Worm (Caenorhabditis elegans) whole organism, early embryonic: ENCODE results near the gene T16G12.3.
"Not testable (repeated sequence)": the region's sequence is repeated elsewhere in the genome, so short reads cannot be mapped to it uniquely, and the experiment has no call there.

ENCODE experiments used
- B0310.2 ChIP-seq: sonication (generic microtip); optimal IDR thresholded peaks from 2 replicates; lab custom pipeline; 2016; ENCODE audit warnings: mild to moderate bottlenecking, missing genetic modification characterization, missing compliant biosample characterization
- F13C5.2 ChIP-seq: sonication (generic microtip); optimal IDR thresholded peaks from 2 replicates; lab custom pipeline; 2017; ENCODE audit warnings: mild to moderate bottlenecking, missing genetic modification characterization, inconsistent platforms, missing compliant biosample characterization
- aly-1 ChIP-seq: sonication (generic microtip); optimal IDR thresholded peaks from 2 replicates; lab custom pipeline; 2016; ENCODE audit warnings: missing genetic modification characterization, missing compliant biosample characterization
- ama-1 ChIP-seq: fragments of 150-350 bp; optimal IDR thresholded peaks from 2 replicates; lab custom pipeline; 2014
- ceh-13 ChIP-seq: fragments of 200-800 bp; sonication (Bioruptor generic); optimal IDR thresholded peaks from 2 replicates; lab custom pipeline; 2018; ENCODE audit warnings: mild to moderate bottlenecking, missing genetic modification characterization, missing compliant biosample characterization
- ceh-36 ChIP-seq: sonication (generic microtip); optimal IDR thresholded peaks from 2 replicates; lab custom pipeline; 2016; ENCODE audit warnings: missing genetic modification characterization, inconsistent platforms, missing compliant biosample characterization
- ets-7 ChIP-seq: sonication (generic microtip); optimal IDR thresholded peaks from 2 replicates; lab custom pipeline; 2016; ENCODE audit warnings: missing genotype, missing genetic modification characterization, missing compliant biosample characterization
- flt-1 ChIP-seq: fragments of 200-800 bp; sonication (Bioruptor generic); IDR thresholded peaks from 2 replicates; pipeline ENCODE4 v1.3.6; 2022; ENCODE audit warnings: missing genetic modification characterization, missing compliant biosample characterization
- hmbx-1 ChIP-seq: sonication (generic microtip); optimal IDR thresholded peaks from 2 replicates; lab custom pipeline; 2016; ENCODE audit warnings: mild to moderate bottlenecking, missing genetic modification characterization, missing compliant biosample characterization
- hmg-4 ChIP-seq: fragments of 200-800 bp; sonication (Bioruptor generic); optimal IDR thresholded peaks from 2 replicates; lab custom pipeline; 2018; ENCODE audit warnings: mild to moderate bottlenecking, missing genetic modification characterization, missing compliant biosample characterization
- hnd-1 ChIP-seq: sonication (generic microtip); optimal IDR thresholded peaks from 2 replicates; lab custom pipeline; 2016; ENCODE audit warnings: missing genetic modification characterization, missing compliant biosample characterization
- pes-1 ChIP-seq: fragments of 200-800 bp; sonication (Bioruptor generic); IDR thresholded peaks from 2 replicates; pipeline ENCODE4 v1.3.6; 2022; ENCODE audit warnings: missing genetic modification reagents, missing genetic modification characterization, missing compliant biosample characterization
- scrt-1 ChIP-seq: fragments of 200-800 bp; sonication (Bioruptor generic); IDR thresholded peaks from 2 replicates; pipeline ENCODE4 v1.3.6; 2022; ENCODE audit warnings: missing genetic modification characterization, missing compliant biosample characterization
- sea-1 ChIP-seq: fragments of 200-800 bp; sonication (Bioruptor generic); conservative IDR thresholded peaks from 2 replicates; pipeline ENCODE4 v1.3.6; 2022; ENCODE audit warnings: missing genetic modification characterization, missing compliant biosample characterization
- tbx-11 ChIP-seq: fragments of 200-800 bp; sonication (Bioruptor generic); IDR thresholded peaks from 2 replicates; pipeline ENCODE4 v1.3.6; 2022; ENCODE audit warnings: missing genetic modification characterization, missing compliant biosample characterization
- tbx-37 ChIP-seq: fragments of 200-800 bp; sonication (Bioruptor generic); conservative IDR thresholded peaks from 2 replicates; pipeline ENCODE4 v1.3.6; 2022; ENCODE audit warnings: missing genetic modification reagents, missing genetic modification characterization, missing compliant biosample characterization
- tra-4 ChIP-seq: sonication (generic microtip); optimal IDR thresholded peaks from 2 replicates; lab custom pipeline; 2017; ENCODE audit warnings: missing genetic modification characterization, missing compliant biosample characterization

The T16G12.3 gene

ce11 chrIII:10035783-10036182, 14.6 kb upstream of the T16G12.3 start, which contains the start of gene xbx-3:
TSS of gene xbx-3 (plus strand) at chrIII:10035945.
- no peak for TF ChIP-seq hmbx-1 (tag; lab: Kevin White, UChicago)
- TF ChIP-seq ceh-13 (GFP tag; lab: Kevin White, UChicago): no peak
- TF ChIP-seq scrt-1 (GFP tag; lab: Robert Waterston, UW): no peak
- TF ChIP-seq ceh-36 (tag; lab: Kevin White, UChicago): no peak
- no peak for TF ChIP-seq sea-1
- no peak for TF ChIP-seq tbx-37 (GFP tag; lab: Robert Waterston, UW)
- TF ChIP-seq pes-1 (GFP tag; lab: Robert Waterston, UW): no peak
- TF ChIP-seq F13C5.2 (tag; lab: Kevin White, UChicago): no peak
- no peak for TF ChIP-seq tbx-11 (GFP tag; lab: Robert Waterston, UW)
- TF ChIP-seq hnd-1 (tag; lab: Kevin White, UChicago): no peak

ce11 chrIII:10037150-10037549, 13.3 kb upstream of the T16G12.3 start, which contains the start of gene M04D8.7:
TSS of gene M04D8.7 (plus strand) at chrIII:10037450.
- TF ChIP-seq flt-1 (GFP tag; lab: Robert Waterston, UW) (no peak), aly-1 (tag; lab: Kevin White, UChicago) (no peak), hmg-4 (GFP tag; lab: Kevin White, UChicago) (no peak), tbx-37 (GFP tag; lab: Robert Waterston, UW) (no peak), hmbx-1 (tag; lab: Kevin White, UChicago) (no peak), F13C5.2 (tag; lab: Kevin White, UChicago) (no peak), tbx-11 (GFP tag; lab: Robert Waterston, UW) (no peak), sea-1 (no peak), B0310.2 (tag; lab: Kevin White, UChicago) (no peak), ama-1 (lab: Kevin White, UChicago) (no peak), ceh-36 (tag; lab: Kevin White, UChicago) (no peak), scrt-1 (GFP tag; lab: Robert Waterston, UW) (no peak), pes-1 (GFP tag; lab: Robert Waterston, UW) (no peak), tra-4 (tag; lab: Kevin White, UChicago) (no peak), hnd-1 (tag; lab: Kevin White, UChicago) (no peak), ets-7 (tag; lab: Kevin White, UChicago) (no peak), ceh-13 (GFP tag; lab: Kevin White, UChicago) (no peak)

DNA sequence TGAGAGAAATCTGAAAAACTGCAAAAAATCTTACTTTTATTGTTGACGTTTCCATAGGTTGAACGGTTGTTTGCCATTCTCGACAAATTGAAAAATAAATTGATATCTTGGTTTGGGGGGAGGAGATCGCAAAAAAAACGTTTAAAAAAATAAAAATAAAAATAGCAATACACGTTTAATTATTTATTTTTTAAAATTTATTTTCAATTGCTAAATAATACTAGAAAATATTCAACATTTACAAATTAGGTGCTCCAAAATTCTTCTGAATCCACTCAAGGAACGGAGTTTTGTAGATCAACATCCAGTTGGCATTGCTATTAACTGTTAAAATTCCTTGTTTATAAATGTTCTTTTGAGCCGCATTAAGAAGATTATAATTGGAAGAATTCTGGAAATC, 10.4 kb upstream of the T16G12.3 start, which contains the start of gene T16G12.7:
Gene T16G12.7 (minus strand): TSS at position 101 of the 400 bp plus-strand sequence.
- no peak for TF ChIP-seq sea-1
- no peak for TF ChIP-seq hmg-4 (GFP tag; lab: Kevin White, UChicago)
- no peak for TF ChIP-seq scrt-1 (GFP tag; lab: Robert Waterston, UW)
- no peak for TF ChIP-seq ets-7 (tag; lab: Kevin White, UChicago)
- TF ChIP-seq ama-1 (lab: Kevin White, UChicago): no peak
- TF ChIP-seq B0310.2 (tag; lab: Kevin White, UChicago): no peak
- TF ChIP-seq flt-1 (GFP tag; lab: Robert Waterston, UW): no peak
- TF ChIP-seq tra-4 (tag; lab: Kevin White, UChicago): no peak
- no peak for TF ChIP-seq F13C5.2 (tag; lab: Kevin White, UChicago)
- TF ChIP-seq aly-1 (tag; lab: Kevin White, UChicago): no peak
- no peak for TF ChIP-seq tbx-37 (GFP tag; lab: Robert Waterston, UW)

DNA sequence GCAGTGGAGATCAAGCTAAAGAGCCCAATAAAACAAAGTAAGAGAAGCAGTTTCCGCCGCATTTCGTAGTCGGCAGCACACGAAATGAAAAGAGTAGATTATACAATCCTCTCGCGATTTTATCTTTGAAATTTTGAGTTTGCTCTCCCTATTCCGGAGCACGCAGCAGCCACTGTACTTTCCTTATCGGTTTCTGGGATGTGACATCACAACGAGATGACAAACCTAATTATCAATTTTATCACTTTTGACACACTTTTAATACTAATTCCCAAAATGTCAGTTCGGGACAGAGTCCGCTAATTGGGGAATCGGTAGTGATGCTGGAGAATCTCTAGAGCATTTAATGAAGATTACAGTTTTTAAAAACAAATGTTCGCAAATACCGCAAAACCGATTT, 739 bp upstream of the T16G12.3 start, which contains the start of gene T16G12.1:
Gene T16G12.1 (minus strand): TSS at position 176 of the 400 bp plus-strand sequence.
- TF ChIP-seq pes-1 (GFP tag; lab: Robert Waterston, UW): no peak
- no peak for TF ChIP-seq hmg-4 (GFP tag; lab: Kevin White, UChicago)
- no peak for TF ChIP-seq scrt-1 (GFP tag; lab: Robert Waterston, UW)
- no peak for TF ChIP-seq aly-1 (tag; lab: Kevin White, UChicago)
- no peak for TF ChIP-seq flt-1 (GFP tag; lab: Robert Waterston, UW)
- TF ChIP-seq F13C5.2 (tag; lab: Kevin White, UChicago): no peak
- no peak for TF ChIP-seq hmbx-1 (tag; lab: Kevin White, UChicago)
- TF ChIP-seq ceh-36 (tag; lab: Kevin White, UChicago): no peak
- no peak for TF ChIP-seq tbx-37 (GFP tag; lab: Robert Waterston, UW)
- TF ChIP-seq ceh-13 (GFP tag; lab: Kevin White, UChicago): no peak
- TF ChIP-seq sea-1: no peak
- TF ChIP-seq ets-7 (tag; lab: Kevin White, UChicago): no peak
- TF ChIP-seq tbx-11 (GFP tag; lab: Robert Waterston, UW): no peak
- no peak for TF ChIP-seq hnd-1 (tag; lab: Kevin White, UChicago)
- no peak for TF ChIP-seq ama-1 (lab: Kevin White, UChicago)
- no peak for TF ChIP-seq tra-4 (tag; lab: Kevin White, UChicago)
- TF ChIP-seq B0310.2 (tag; lab: Kevin White, UChicago): no peak

DNA sequence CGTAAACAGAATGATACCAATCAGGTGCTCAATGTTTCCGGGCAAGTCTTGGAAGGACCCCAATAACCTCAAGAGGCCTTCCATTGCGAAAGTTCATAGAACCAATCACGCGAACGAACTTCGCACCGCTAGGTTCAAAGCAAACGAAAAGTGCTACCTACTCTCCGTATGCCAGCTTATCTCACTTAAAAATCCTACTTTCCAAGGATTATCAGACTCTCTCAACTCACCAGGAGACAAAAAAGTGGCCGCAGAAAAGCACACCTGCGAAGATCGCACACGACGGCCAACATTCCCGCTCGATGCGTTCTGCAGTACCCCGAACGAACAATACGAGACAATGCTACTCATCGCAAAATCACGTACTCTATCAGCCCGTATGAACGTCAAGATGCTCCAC, 2.9 kb downstream of the T16G12.3 start, which contains the start of gene T16G12.12:
Gene T16G12.12 (plus strand): TSS at position 301 of the 400 bp plus-strand sequence.
- TF ChIP-seq tra-4 (tag; lab: Kevin White, UChicago); ceh-36 (tag; lab: Kevin White, UChicago); pes-1 (GFP tag; lab: Robert Waterston, UW): not testable (repeated sequence)

- TF ChIP-seq hmg-4 (GFP tag; lab: Kevin White, UChicago) (no peak), B0310.2 (tag; lab: Kevin White, UChicago) (no peak), flt-1 (GFP tag; lab: Robert Waterston, UW) (no peak), tbx-11 (GFP tag; lab: Robert Waterston, UW) (no peak), tbx-37 (GFP tag; lab: Robert Waterston, UW) (no peak), ama-1 (lab: Kevin White, UChicago) (no peak), sea-1 (no peak), hmbx-1 (tag; lab: Kevin White, UChicago) (no peak), F13C5.2 (tag; lab: Kevin White, UChicago) (no peak), aly-1 (tag; lab: Kevin White, UChicago) (no peak), ceh-36 (tag; lab: Kevin White, UChicago) (no peak), tra-4 (tag; lab: Kevin White, UChicago) (no peak), hnd-1 (tag; lab: Kevin White, UChicago) (no peak), ceh-13 (GFP tag; lab: Kevin White, UChicago) (no peak)
Measured at ce11 chrIII:10056033-10056432, 5.6 kb downstream of the T16G12.3 start, which contains the start of gene T16G12.10. TSS of gene T16G12.10 (minus strand) at chrIII:10056133.
